Fruit fly (Drosophila melanogaster) whole organism, pupa: ENCODE data around the gene Sfp24Ba.

Experiments
- CG10348 ChIP-seq: fragments of 200-800 bp; sonication (Bioruptor generic); IDR thresholded peaks from 2 replicates; pipeline ENCODE4 v1.3.6; 2022; ENCODE audit warnings: missing biosample characterization, missing genetic modification characterization
- CG12605 ChIP-seq: fragments of 200-800 bp; sonication (Bioruptor generic); IDR thresholded peaks from 2 replicates; pipeline ENCODE4 v1.3.6; 2022; ENCODE audit warnings: missing biosample characterization, missing genetic modification characterization
- CG13204 ChIP-seq: fragments of 200-800 bp; sonication (Bioruptor generic); optimal IDR thresholded peaks from 2 replicates; lab custom pipeline; 2018; ENCODE audit warnings: missing biosample characterization, mild to moderate bottlenecking, missing genetic modification characterization, moderate library complexity
- CG14655 ChIP-seq: fragments of 200-800 bp; sonication (Bioruptor generic); optimal IDR thresholded peaks from 3 replicates; lab custom pipeline; 2017; ENCODE audit warnings: mild to moderate bottlenecking, missing biosample characterization, missing genetic modification reagents, missing genetic modification characterization
- CG15710 ChIP-seq: fragments of 200-800 bp; sonication (Bioruptor generic); optimal IDR thresholded peaks from 2 replicates; lab custom pipeline; 2018; ENCODE audit warnings: missing biosample characterization, mild to moderate bottlenecking, missing genetic modification characterization, moderate library complexity
- CG17806 ChIP-seq: fragments of 200-800 bp; sonication (Bioruptor generic); optimal IDR thresholded peaks from 2 replicates; lab custom pipeline; 2018; ENCODE audit warnings: missing biosample characterization, mild to moderate bottlenecking, missing genetic modification characterization, moderate library complexity
- CG32121 ChIP-seq: fragments of 200-800 bp; sonication (Bioruptor generic); IDR thresholded peaks from 2 replicates; pipeline ENCODE4 v1.3.6; 2022; ENCODE audit warnings: missing biosample characterization, missing genetic modification characterization
- CG34367 ChIP-seq: fragments of 200-800 bp; sonication (Bioruptor generic); optimal IDR thresholded peaks from 2 replicates; lab custom pipeline; 2018; ENCODE audit warnings: missing biosample characterization, mild to moderate bottlenecking, missing genetic modification characterization
- CG4496 ChIP-seq: fragments of 200-800 bp; sonication (Bioruptor generic); IDR thresholded peaks from 3 replicates; pipeline ENCODE4 v1.3.6; 2022; ENCODE audit warnings: missing biosample characterization, missing genetic modification characterization
- CG8159 ChIP-seq: fragments of 200-800 bp; sonication (Bioruptor generic); optimal IDR thresholded peaks from 3 replicates; lab custom pipeline; 2018; ENCODE audit warnings: missing biosample characterization, mild to moderate bottlenecking, missing genetic modification characterization, moderate library complexity
- CG8301 ChIP-seq: fragments of 200-800 bp; sonication (Bioruptor generic); optimal IDR thresholded peaks from 2 replicates; lab custom pipeline; 2018; ENCODE audit warnings: missing biosample characterization, mild to moderate bottlenecking, missing genetic modification characterization
- CG9948 ChIP-seq: fragments of 200-800 bp; sonication (Bioruptor generic); optimal IDR thresholded peaks from 2 replicates; lab custom pipeline; 2018; ENCODE audit warnings: missing biosample characterization, mild to moderate bottlenecking, missing genetic modification characterization, moderate library complexity
- D1 ChIP-seq: fragments of 200-800 bp; sonication (Bioruptor generic); optimal IDR thresholded peaks from 2 replicates; lab custom pipeline; 2018; ENCODE audit warnings: missing biosample characterization, mild to moderate bottlenecking, missing genetic modification characterization, moderate library complexity
- EcR ChIP-seq: fragments of 200-800 bp; sonication (Bioruptor generic); optimal IDR thresholded peaks from 3 replicates; lab custom pipeline; 2019; ENCODE audit warnings: missing biosample characterization, missing genetic modification characterization, mild to moderate bottlenecking, moderate library complexity, missing genetic modification reagents
- Ets98B ChIP-seq: fragments of 200-800 bp; sonication (Bioruptor generic); IDR thresholded peaks from 2 replicates; pipeline ENCODE4 v1.3.6; 2022; ENCODE audit warnings: missing biosample characterization, missing genetic modification characterization
- Pif1A ChIP-seq: fragments of 200-800 bp; sonication (Bioruptor generic); optimal IDR thresholded peaks from 3 replicates; lab custom pipeline; 2016; ENCODE audit warnings: missing biosample characterization, missing genetic modification characterization
- Pif1B ChIP-seq: fragments of 200-800 bp; sonication (Bioruptor generic); optimal IDR thresholded peaks from 3 replicates; lab custom pipeline; 2016; ENCODE audit warnings: missing biosample characterization, missing genetic modification characterization
- Snoo ChIP-seq: fragments of 200-800 bp; sonication (Bioruptor generic); optimal IDR thresholded peaks from 3 replicates; lab custom pipeline; 2017; ENCODE audit warnings: missing biosample characterization, mild to moderate bottlenecking, missing genetic modification characterization, inconsistent platforms
- fd96Ca ChIP-seq: fragments of 200-800 bp; sonication (Bioruptor generic); IDR thresholded peaks from 3 replicates; pipeline ENCODE4 v1.3.6; 2022; ENCODE audit warnings: missing biosample characterization, missing genetic modification characterization
- gl ChIP-seq: fragments of 200-800 bp; sonication (Bioruptor generic); optimal IDR thresholded peaks from 2 replicates; lab custom pipeline; 2018; ENCODE audit warnings: missing biosample characterization, mild to moderate bottlenecking, missing genetic modification characterization
- rn ChIP-seq: fragments of 200-800 bp; sonication (Bioruptor generic); IDR thresholded peaks from 2 replicates; pipeline ENCODE4 v1.3.6; 2022; ENCODE audit warnings: missing biosample characterization, missing genetic modification characterization

Sfp24Ba gene

DNA sequence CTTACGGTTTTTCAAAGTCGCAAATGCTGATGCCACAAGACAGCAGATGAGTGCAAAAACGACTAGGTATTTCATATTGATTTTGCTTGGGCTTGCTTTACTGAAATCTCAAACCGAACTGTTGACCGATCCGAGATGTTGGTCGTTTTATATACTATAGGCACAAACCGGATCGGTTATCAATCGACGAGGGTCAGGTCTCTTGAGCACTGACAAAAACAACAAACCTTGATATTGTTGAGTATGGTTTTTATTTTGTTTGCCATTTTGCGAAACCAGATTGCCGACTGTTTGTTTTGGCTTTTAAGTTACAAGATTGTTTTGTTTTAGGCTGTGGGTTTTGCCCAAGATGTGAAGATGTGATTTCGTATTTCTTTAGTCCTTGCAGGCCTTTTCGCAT is 24.1 kb upstream of the Sfp24Ba start, which contains the start of gene CG16704:
Gene CG16704 (minus strand): TSS at position 122 of the 400 bp plus-strand sequence.
- TF ChIP-seq CG4496 (GFP tag; lab: Robert Waterston, UW) (no peak), CG34367 (no peak), CG13204 (GFP tag; lab: Kevin White, UChicago) (no peak), CG10348 (no peak), fd96Ca (GFP tag; lab: Robert Waterston, UW) (no peak), CG8159 (no peak)

DNA sequence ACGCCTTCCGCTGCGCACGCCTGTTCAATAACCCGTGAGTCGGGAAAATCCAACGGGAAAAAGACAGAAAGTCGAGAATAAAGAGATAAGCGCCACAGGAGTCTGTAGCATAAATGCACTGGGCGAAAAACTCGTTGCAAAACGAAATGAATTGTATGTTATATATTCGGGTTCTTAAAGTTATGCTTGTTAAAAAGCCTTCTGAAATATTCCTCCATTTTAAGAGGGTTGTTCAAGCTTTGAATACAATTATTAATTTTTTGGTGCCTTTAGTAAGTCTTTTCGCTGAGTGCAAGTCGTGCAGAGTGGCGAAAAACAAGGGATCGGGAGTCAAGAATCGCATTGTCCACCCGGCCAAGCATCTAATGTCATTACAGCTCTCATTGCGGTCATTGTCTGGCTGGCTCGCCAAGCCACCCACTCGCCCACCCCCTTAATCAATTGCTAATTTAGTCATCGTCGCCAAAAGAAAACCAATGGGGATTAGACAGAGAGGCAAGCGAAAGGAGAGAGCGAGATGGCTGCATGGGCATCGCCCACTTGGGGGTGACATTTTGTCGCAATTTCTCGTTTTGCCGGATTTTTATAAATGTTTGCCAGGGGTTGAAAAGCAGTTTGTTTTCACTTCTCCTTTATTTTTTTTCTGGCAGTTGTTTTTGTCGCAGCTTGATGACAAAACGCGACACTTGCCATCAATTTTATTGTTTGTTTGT is 16.9 kb upstream of the Sfp24Ba start:
- no peak for TF ChIP-seq CG12605
- TF ChIP-seq D1 (tag; lab: Kevin White, UChicago), result no peak
- TF ChIP-seq Snoo (tag; lab: Kevin White, UChicago), result no peak
- peak; percentile 16 for TF ChIP-seq CG8159
- TF ChIP-seq, all 21 proteins: peak for 1

DNA sequence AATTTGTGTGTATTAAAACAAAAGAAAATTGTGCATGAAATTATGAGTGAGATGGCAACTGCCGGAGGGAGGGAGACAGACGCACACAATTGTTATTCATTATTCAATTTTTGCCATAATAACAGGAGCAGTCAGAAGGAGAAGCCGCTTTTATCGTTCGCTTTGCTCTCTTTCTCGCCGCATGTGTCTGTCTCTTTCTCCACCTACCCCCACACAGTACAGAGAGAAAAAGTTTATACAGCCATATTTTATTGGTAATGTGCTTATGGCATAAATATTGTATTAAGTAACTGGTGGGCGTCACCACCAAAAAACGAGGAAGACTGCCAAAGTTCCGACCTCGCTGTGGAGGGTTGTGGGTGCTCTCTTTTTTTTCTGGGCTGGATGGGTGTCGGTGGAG is 14.1 kb upstream of the Sfp24Ba start:
- no peak for TF ChIP-seq rn
- no peak for TF ChIP-seq D1 (tag; lab: Kevin White, UChicago)
- TF ChIP-seq CG8301 (tag; lab: Kevin White, UChicago), result no peak
- no peak for TF ChIP-seq CG13204 (GFP tag; lab: Kevin White, UChicago)

DNA sequence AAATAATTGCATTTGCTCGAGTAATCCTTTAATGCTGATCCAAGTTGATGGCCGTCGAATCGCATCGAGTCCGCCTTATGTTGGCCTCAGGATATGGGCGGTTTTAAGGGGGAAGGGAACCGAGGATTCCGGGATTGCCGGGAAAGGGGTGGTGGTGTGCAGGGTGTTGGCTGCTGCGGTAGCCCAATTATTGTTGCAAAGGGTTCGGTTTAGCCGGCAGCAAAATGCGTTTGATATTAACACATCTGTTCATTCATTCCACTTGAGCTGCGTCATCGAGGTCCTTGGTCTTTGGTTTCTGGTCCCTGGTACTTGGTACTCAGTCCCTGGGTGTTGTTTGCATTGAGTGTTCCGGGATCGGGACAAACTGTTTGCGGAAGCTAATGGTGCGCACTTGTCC is 13.0 kb upstream of the Sfp24Ba start:
- no peak for TF ChIP-seq Snoo (tag; lab: Kevin White, UChicago)

- TF ChIP-seq CG9948 (no peak), Pif1A (GFP tag; lab: Kevin White, UChicago) (no peak), CG8301 (tag; lab: Kevin White, UChicago) (no peak), CG13204 (GFP tag; lab: Kevin White, UChicago) (no peak), EcR (GFP tag; lab: Kevin White, UChicago) (no peak), rn (no peak), CG17806 (tag; lab: Kevin White, UChicago) (no peak), CG12605 (no peak), gl (tag; lab: Kevin White, UChicago) (no peak), Ets98B (GFP tag; lab: Robert Waterston, UW) (no peak), CG8159 (no peak), Pif1B (GFP tag; lab: Kevin White, UChicago) (no peak), Snoo (tag; lab: Kevin White, UChicago) (no peak), fd96Ca (GFP tag; lab: Robert Waterston, UW) (no peak), CG4496 (GFP tag; lab: Robert Waterston, UW) (no peak), CG14655 (GFP tag; lab: Kevin White, UChicago) (no peak)
These were observed 7.4 kb upstream of the Sfp24Ba start for dm6 chr2L:3675770-3676169.

DNA sequence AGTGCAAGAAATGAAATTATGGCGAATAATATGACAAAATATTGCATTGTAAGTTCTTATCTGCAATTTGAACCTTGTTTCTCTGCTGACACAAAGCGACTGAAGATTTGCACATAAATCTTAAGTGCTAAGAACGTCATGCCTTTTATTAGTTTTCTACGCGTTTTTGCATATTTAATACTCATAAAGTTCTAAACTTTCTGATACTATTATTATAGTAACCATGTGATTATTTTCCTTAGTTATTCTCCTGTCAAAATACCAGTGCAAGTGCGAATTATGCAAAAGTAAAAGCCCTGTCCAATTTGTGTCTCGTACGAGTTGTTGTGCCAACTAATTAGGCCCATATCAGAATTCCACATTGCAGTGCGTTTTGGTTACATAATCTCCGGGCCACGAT is 2.1 kb upstream of the Sfp24Ba start, which contains the start of gene Sfp24Bc:
Gene Sfp24Bc (minus strand): TSS at position 101 of the 400 bp plus-strand sequence.
- TF ChIP-seq CG32121 (GFP tag; lab: Robert Waterston, UW) (no peak), CG15710 (no peak), Pif1A (GFP tag; lab: Kevin White, UChicago) (no peak), CG13204 (GFP tag; lab: Kevin White, UChicago) (no peak), EcR (GFP tag; lab: Kevin White, UChicago) (no peak), fd96Ca (GFP tag; lab: Robert Waterston, UW) (no peak), CG10348 (no peak), CG12605 (no peak)

dm6 chr2L:3669675-3670074 is 1.3 kb upstream of the Sfp24Ba start, which contains the start of gene Sfp24Bb:
Sfp24Bb (minus strand) TSS chr2L:3669775.
- TF ChIP-seq fd96Ca (GFP tag; lab: Robert Waterston, UW), result no peak
- TF ChIP-seq CG14655 (GFP tag; lab: Kevin White, UChicago), result no peak
- no peak for TF ChIP-seq D1 (tag; lab: Kevin White, UChicago)
- no peak for TF ChIP-seq CG34367
- TF ChIP-seq Pif1A (GFP tag; lab: Kevin White, UChicago), result no peak
- TF ChIP-seq CG17806 (tag; lab: Kevin White, UChicago), result no peak
- TF ChIP-seq CG10348, result no peak
- TF ChIP-seq Snoo (tag; lab: Kevin White, UChicago), result no peak
- TF ChIP-seq gl (tag; lab: Kevin White, UChicago), result no peak
- TF ChIP-seq Ets98B (GFP tag; lab: Robert Waterston, UW), result no peak
- TF ChIP-seq rn, result no peak
- no peak for TF ChIP-seq CG8301 (tag; lab: Kevin White, UChicago)
- TF ChIP-seq CG8159, result no peak
- TF ChIP-seq EcR (GFP tag; lab: Kevin White, UChicago), result no peak
- TF ChIP-seq Pif1B (GFP tag; lab: Kevin White, UChicago), result no peak
- TF ChIP-seq CG32121 (GFP tag; lab: Robert Waterston, UW), result no peak
- TF ChIP-seq CG13204 (GFP tag; lab: Kevin White, UChicago), result no peak
